Fruit fly (Drosophila melanogaster): ENCODE results near the gene CheB98a.
A peak's percentile ranks its signal among the peaks of the same experiment; 100 is the strongest.

The CheB98a gene

dm6 chr3R:28830746-28831145 lies 24.2 kb downstream of the CheB98a start (continued):
- TF ChIP-seq CG7368 (GFP tag; optimal IDR thresholded peaks at IDR 0.05) (no peak), CG15336 (GFP tag; IDR thresholded peaks at IDR 0.05) (no peak), CG9139 (GFP tag; optimal IDR thresholded peaks at IDR 0.05) (no peak), cyc (GFP tag; optimal IDR thresholded peaks at IDR 0.05) (peak; percentile 45), esn (GFP tag; optimal IDR thresholded peaks at IDR 0.05) (peak; percentile 65), Eip93F (GFP tag; optimal IDR thresholded peaks at IDR 0.05) (no peak)

dm6 chr3R:28831172-28831571 lies 24.7 kb downstream of the CheB98a start:
- TF ChIP-seq vri (GFP tag; optimal IDR thresholded peaks at IDR 0.05) (peak; percentile 7), Sox102F (GFP tag; optimal IDR thresholded peaks at IDR 0.05) (no peak), svp (GFP tag) (peak; percentile 37)

- TF ChIP-seq Sox14 (GFP tag; optimal IDR thresholded peaks at IDR 0.05) (peak; percentile 64), CG6792 (GFP tag; optimal IDR thresholded peaks at IDR 0.05) (no peak), CG10631 (GFP tag; optimal IDR thresholded peaks at IDR 0.05) (no peak), acj6 (GFP tag; optimal IDR thresholded peaks at IDR 0.05) (peak; percentile 56), CG8632 (GFP tag; optimal IDR thresholded peaks at IDR 0.05) (no peak), CG11762 (GFP tag; optimal IDR thresholded peaks at IDR 0.05; ENCODE audit: insufficient read depth) (no peak), esn (GFP tag; optimal IDR thresholded peaks at IDR 0.05) (peak; percentile 64), OdsH (GFP tag; optimal IDR thresholded peaks at IDR 0.05) (no peak), Blimp-1 (GFP tag; optimal IDR thresholded peaks at IDR 0.05) (no peak), CG1621 (tag; optimal IDR thresholded peaks at IDR 0.05) (no peak), Gug (GFP tag; IDR thresholded peaks at IDR 0.05) (no peak; the same call in 1 of the 2 replicates), Hr38 (GFP tag; optimal IDR thresholded peaks at IDR 0.05) (no peak), net (GFP tag; optimal IDR thresholded peaks at IDR 0.05) (no peak), CG11902 (GFP tag; optimal IDR thresholded peaks at IDR 0.05) (no peak), fd85E (GFP tag; optimal IDR thresholded peaks at IDR 0.05) (peak; percentile 51), Hr4 (GFP tag; optimal IDR thresholded peaks at IDR 0.05) (no peak), CG7368 (GFP tag; optimal IDR thresholded peaks at IDR 0.05) (no peak), spab (GFP tag; optimal IDR thresholded peaks at IDR 0.05) (no peak), fd59A (GFP tag; optimal IDR thresholded peaks at IDR 0.05) (peak; percentile 3), Ets96B (tag; optimal IDR thresholded peaks at IDR 0.05) (no peak), CG34406 (GFP tag; optimal IDR thresholded peaks at IDR 0.05) (no peak), CG15336 (GFP tag; IDR thresholded peaks at IDR 0.05) (no peak), Lpt (GFP tag; optimal IDR thresholded peaks at IDR 0.05) (peak; percentile 9), CG4318 (GFP tag; optimal IDR thresholded peaks at IDR 0.05) (no peak), CG6808 (GFP tag; optimal IDR thresholded peaks at IDR 0.05) (peak; percentile 51), CG32006 (GFP tag; optimal IDR thresholded peaks at IDR 0.05) (peak; percentile 35), CG8319 (GFP tag; optimal IDR thresholded peaks at IDR 0.05) (no peak), Sox102F (GFP tag; optimal IDR thresholded peaks at IDR 0.05) (no peak), CG6276 (GFP tag; optimal IDR thresholded peaks at IDR 0.05) (peak; percentile 23), CG16779 (tag; optimal IDR thresholded peaks at IDR 0.05) (peak; percentile 59), CG6163 (GFP tag; IDR thresholded peaks at IDR 0.05) (peak; percentile 73), Met (GFP tag; optimal IDR thresholded peaks at IDR 0.05) (no peak), Eip75B (GFP tag; optimal IDR thresholded peaks at IDR 0.05) (no peak), Smox (GFP tag; optimal IDR thresholded peaks at IDR 0.05) (no peak), CG31627 (GFP tag; optimal IDR thresholded peaks at IDR 0.05) (peak; percentile 48), salr (GFP tag; optimal IDR thresholded peaks at IDR 0.05) (peak; percentile 9 to 57), Hr39 (GFP tag; optimal IDR thresholded peaks at IDR 0.05) (no peak), eg (GFP tag; IDR thresholded peaks at IDR 0.05) (no peak), dsx (GFP tag; optimal IDR thresholded peaks at IDR 0.05; ENCODE audit: poor library complexity, severe bottlenecking) (no peak), achi (GFP tag; optimal IDR thresholded peaks at IDR 0.05) (no peak), CG3032 (tag; optimal IDR thresholded peaks at IDR 0.05) (peak; percentile 44), topi (GFP tag; optimal IDR thresholded peaks at IDR 0.05) (no peak), lz (GFP tag; optimal IDR thresholded peaks at IDR 0.05) (peak; percentile 68)
These were observed 25.2 kb downstream of the CheB98a start, which contains the start of gene WASp for dm6 chr3R:28831626-28832267. Gene WASp (minus strand): TSS chr3R:28832024.

All from whole organism, prepupa.